Worm (Caenorhabditis elegans) whole organism, dauer: ENCODE measurements around the gene T05B9.1.

Source experiments
- unc-62 ChIP-seq: sonication (generic microtip); optimal IDR thresholded peaks from 2 replicates; lab custom pipeline; 2017; ENCODE audit warnings: missing biosample characterization, missing genetic modification reagents, missing genetic modification characterization

Gene T05B9.1

DNA sequence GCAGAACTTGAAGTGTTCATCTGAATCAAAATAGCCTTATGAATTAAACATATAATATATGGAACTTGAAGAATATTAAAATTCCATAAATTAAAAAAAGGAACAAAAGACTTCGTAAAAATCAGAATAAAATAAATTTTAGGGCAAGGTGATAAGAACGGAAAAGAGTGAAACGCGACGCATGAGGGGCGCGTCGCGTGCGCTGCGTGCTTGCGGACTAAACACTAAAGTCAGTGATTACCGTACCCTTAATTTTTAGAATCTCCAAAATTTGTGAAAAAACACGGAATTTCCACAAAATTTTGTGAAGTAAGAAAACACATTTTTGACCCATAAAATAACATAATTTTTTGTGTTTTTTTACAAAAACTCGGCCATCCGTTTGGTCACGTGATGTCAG, at the start of gene T05B9.1:
Gene T05B9.1, minus strand, starts transcription at position 20 of the 400 bp plus-strand sequence.
- TF ChIP-seq unc-62 (GFP tag; lab: Kevin White, UChicago): no peak

- TF ChIP-seq unc-62 (GFP tag; lab: Kevin White, UChicago): no peak
These were observed 47.0 kb upstream of the T05B9.1 start for ce11 chrII:11307953-11308352.

DNA sequence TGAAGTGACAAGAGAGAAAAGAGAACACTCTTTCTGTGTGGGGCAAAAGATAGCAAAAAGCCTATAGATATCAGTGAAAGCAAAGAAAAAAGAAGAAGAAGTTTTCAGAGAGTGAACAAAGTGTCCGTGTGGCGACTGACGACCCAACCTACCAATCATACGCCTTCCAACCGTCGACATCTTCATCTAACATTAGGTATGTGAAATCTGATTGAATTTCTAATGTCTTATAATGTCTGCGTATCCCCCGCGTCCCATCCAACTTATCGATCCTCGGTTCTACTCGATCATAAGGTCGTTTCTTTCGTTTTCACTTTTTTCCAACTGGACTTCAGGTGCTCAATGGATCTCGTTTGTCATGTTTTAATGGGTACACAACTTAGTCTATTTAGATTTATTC, 46.3 kb upstream of the T05B9.1 start:
- no peak for TF ChIP-seq unc-62 (GFP tag; lab: Kevin White, UChicago)

DNA sequence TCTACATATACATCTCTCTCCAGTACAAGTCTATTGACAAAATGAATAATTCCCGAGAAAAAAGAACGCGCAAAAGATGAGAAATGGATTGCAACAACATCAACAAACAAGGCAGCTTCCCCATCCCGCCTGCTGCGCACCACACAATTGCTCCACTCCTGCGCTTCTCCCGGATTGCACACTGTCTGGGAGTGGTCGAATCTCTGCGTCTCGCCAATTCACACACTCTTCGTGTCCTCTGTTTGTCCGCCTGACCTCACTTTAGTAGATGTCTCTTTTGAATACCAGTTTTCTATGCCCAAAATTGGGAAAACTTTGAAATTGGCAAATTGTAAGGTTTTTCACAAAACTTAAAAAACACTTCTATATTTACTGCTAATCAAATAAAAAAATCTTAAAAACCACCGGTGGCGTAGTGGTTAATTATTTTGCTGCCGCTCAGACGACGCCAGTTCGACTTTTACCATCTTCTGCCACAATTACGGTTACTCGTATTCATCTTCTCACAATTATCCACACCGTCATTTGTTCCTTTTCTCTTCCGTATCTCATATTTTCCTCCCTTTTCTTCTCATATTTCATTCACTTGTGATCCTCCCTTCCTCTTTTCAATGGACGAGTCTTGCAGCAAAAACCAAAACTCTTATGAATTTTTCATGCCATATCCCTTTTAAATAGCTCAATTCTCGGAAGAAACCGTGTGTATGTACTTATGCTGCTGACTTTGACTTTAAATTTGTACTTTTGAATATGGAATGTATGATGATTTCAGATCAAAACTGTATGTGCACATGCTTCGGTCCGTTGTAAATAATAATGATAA, 44.8 kb upstream of the T05B9.1 start, which contains the start of gene rsf-1:
Gene rsf-1, plus strand, starts transcription at position 773 of the 823 bp plus-strand sequence.
- TF ChIP-seq unc-62 (GFP tag; lab: Kevin White, UChicago): no peak

DNA sequence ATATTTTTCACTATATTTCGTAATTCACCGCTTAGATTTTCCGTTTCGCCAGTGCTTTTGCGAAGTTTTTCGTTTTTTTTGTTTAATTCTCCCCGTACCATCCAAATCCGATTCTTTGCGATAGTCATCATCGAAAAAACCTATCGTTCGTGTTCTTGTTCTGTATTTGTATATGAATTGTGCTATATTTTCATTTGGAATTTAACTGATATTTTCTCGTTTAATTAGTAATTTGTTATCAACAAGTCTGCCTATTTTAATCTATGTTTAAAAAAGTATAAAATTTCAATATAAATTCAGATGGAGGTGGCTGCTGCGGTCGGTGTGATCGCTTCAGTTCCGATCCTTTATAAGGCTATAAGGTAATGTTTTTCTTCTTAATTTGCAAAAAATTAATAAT, 41.6 kb upstream of the T05B9.1 start, which contains the start of gene samp-1:
Gene samp-1, plus strand, starts transcription at position 301 of the 400 bp plus-strand sequence.
- no peak for TF ChIP-seq unc-62 (GFP tag; lab: Kevin White, UChicago)

DNA sequence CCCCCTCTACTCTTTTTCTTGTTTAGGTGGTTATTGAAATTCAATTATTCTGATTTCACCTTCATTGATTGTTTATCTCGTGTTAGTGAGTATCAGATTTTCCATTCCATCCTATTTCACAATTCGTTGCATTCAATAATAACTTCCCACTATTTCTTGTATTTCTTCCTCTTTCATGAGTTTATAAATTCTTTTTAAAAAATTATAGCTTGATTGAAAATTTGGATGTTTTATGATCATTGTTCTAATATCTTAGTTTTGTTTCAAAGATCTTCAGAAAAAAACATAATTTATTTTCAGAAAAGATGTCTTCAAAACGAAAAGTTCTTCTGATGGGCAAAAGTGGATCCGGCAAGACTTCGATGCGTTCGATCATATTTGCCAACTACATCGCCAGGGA, 40.1 kb upstream of the T05B9.1 start, which contains the start of gene raga-1:
Gene raga-1, plus strand, starts transcription at position 301 of the 400 bp plus-strand sequence.
- TF ChIP-seq unc-62 (GFP tag; lab: Kevin White, UChicago): no peak

DNA sequence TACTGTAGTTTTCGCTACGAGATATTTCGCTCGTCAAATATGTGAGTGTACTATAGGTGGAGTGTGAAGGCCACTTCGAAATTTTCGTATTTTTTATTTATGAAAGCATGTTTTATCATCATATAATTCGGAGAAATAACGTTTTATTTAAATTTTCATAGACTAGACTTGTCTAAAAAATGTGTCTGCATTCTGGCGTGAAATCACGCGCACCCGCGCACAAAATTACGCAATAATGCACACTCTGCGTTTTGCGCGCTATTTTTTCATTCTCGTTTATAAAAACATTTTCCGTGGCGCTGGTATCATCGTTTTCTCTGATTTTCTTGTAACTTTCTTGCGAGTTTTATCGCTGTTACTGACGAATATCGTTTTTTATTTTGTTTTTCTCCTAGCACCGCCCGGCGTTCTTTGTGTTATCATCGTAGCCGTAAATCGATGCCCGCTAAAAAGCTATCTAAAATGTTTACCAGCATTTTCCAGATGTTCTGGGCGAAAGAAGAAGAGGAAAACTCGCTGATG, 36.3 kb upstream of the T05B9.1 start, which contains the start of gene saps-1:
Gene saps-1, plus strand, starts transcription at position 472 of the 522 bp plus-strand sequence.
- no peak for TF ChIP-seq unc-62 (GFP tag; lab: Kevin White, UChicago)

DNA sequence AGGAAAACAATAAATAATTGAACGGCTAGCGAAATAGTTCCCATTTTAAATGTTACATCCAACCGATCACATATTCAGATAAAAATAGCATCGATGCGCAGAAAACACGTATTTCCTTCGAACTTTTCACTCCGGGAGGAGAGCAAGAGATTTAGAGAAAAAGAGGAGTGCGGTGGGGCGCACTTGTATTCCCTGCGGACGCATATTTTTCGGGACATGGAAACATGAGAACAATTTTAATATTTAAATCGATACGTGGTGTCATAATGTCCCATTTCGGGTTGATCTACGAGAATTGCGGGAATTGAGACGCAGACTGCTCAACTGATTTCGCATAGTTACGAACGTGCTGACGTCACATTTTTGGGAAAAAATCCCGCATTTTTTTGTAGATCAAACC, 32.4 kb upstream of the T05B9.1 start, which contains the start of gene C47G2.4:
Gene C47G2.4, minus strand, starts transcription at position 174 of the 400 bp plus-strand sequence.
- TF ChIP-seq unc-62 (GFP tag; lab: Kevin White, UChicago): no peak

DNA sequence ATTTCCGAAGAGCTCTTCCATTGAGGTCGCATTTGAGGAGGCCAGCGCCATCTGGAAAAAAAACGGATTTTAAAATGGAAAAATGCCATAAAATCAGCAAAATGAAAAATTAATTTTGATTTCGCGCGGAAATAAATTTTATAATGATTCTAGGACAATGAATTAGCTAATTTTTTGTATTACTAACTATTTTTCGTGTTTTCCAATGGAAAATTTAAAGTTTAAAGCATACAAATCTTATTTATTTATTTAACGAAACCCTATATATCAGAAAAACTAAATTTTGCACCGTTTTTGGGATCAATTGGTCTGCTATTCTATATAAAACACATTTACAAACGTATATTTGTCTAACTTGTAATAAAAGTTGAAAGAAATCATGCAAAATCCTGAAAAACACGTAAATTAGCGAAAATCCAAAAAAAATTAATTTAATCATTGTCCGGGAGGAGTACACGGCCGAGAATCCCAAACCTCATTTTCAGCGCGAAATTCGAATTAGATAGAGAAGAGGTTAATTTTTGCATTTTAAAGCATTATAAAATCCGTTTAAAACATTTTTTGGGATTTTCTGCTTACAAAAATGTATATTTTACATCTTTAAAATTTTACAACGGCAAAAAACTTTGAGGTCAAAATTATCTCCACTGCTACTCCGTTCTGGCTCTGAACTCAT, 29.3 kb upstream of the T05B9.1 start, which contains the start of gene C47G2.3:
Gene C47G2.3, minus strand, starts transcription at position 51 of the 676 bp plus-strand sequence.
- no peak for TF ChIP-seq unc-62 (GFP tag; lab: Kevin White, UChicago)

DNA sequence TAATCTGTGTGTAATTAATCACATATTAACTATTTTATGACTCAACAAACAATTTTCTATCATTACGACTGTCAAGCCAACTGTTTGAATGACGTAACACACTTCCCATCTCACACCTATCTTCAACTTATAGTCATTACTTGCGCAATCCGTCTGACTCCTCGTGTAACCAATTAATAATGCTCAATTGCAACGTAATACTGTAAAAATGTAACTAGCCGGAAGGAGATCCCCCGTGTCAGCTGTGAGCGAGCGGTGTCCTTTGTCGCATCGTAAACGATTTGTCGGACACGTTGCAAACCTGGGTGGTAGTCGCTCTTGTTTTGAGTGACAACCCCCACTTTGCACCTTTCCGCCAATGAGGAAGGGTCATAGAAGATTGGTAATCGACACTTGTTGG, 27.2 kb upstream of the T05B9.1 start:
- no peak for TF ChIP-seq unc-62 (GFP tag; lab: Kevin White, UChicago)

DNA sequence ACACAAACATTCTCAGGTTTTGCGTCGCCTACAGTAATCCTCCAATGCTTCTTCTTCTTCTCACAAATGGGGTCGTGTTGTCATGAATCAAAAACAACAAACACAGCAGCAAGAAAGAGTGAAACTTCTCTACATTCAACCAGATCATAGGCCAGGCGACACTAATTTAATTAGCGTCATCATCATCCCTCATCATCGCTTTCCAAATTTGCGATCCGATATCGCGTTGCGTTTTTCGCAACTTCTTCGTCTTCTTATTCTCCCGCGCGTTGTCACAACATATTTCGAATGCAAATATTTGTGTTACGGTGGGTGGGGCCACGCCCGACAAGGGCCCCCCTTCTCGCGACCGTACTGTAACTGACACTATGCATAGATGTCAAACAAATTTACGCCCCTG, 25.5 kb upstream of the T05B9.1 start:
- TF ChIP-seq unc-62 (GFP tag; lab: Kevin White, UChicago): no peak

- no peak for TF ChIP-seq unc-62 (GFP tag; lab: Kevin White, UChicago)
These were observed 24.4 kb upstream of the T05B9.1 start for ce11 chrII:11285282-11285933.

DNA sequence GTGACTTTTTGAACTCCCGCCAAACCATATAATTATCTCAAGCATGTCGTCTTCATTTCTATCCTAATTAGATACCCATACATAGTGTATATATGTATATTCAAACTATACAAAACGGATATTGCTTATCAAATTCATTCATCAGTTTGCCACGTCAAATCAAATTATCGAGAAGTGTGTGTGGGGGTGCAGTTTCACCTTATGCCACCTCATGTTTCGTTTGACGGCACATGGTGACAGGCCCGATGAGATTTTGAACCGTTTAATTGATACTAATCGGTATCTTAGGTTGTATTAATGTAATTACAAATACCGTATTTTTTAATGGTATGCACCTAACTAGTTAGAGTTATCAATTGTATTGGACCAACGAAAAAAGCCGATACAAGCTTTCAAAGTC, 23.7 kb upstream of the T05B9.1 start:
- no peak for TF ChIP-seq unc-62 (GFP tag; lab: Kevin White, UChicago)

ce11 chrII:11283803-11284202, 22.8 kb upstream of the T05B9.1 start:
- TF ChIP-seq unc-62 (GFP tag; lab: Kevin White, UChicago): no peak

- no peak for TF ChIP-seq unc-62 (GFP tag; lab: Kevin White, UChicago)
These were observed 22.0 kb upstream of the T05B9.1 start for ce11 chrII:11283013-11283412.
